Worm (Caenorhabditis elegans) whole organism, young adult: ENCODE data around the gene W02G9.4.

Experiments
- B0019.2 ChIP-seq: fragments of 200-800 bp; sonication (Bioruptor generic); conservative IDR thresholded peaks from 2 replicates; pipeline ENCODE4 v1.3.6; 2022; ENCODE audit warnings: missing genetic modification reagents, missing genetic modification characterization, missing compliant biosample characterization
- C17E4.6 ChIP-seq: fragments of 200-800 bp; sonication (Bioruptor generic); IDR thresholded peaks from 2 replicates; pipeline ENCODE4 v1.3.6; 2022; ENCODE audit warnings: missing genetic modification reagents, missing genetic modification characterization, missing compliant biosample characterization
- F22D6.2 ChIP-seq: sonication (generic microtip); optimal IDR thresholded peaks from 2 replicates; lab custom pipeline; 2016; ENCODE audit warnings: mild to moderate bottlenecking, missing genetic modification characterization, missing compliant biosample characterization
- F33H1.4 ChIP-seq: fragments of 200-800 bp; sonication (Bioruptor generic); IDR thresholded peaks from 2 replicates; pipeline ENCODE4 v1.3.6; 2022; ENCODE audit warnings: missing genetic modification reagents, missing genetic modification characterization, missing compliant biosample characterization
- F49E8.2 ChIP-seq: sonication (generic microtip); optimal IDR thresholded peaks from 3 replicates; lab custom pipeline; 2017; ENCODE audit warnings: missing genetic modification characterization, mild to moderate bottlenecking, missing compliant biosample characterization, antibody characterized with exemption, moderate library complexity; ENCODE audit not compliant: insufficient read depth
- F57C9.4 ChIP-seq: sonication (generic microtip); optimal IDR thresholded peaks from 2 replicates; lab custom pipeline; 2017; ENCODE audit warnings: mild to moderate bottlenecking, missing genetic modification characterization, missing compliant biosample characterization
- K11D2.4 ChIP-seq: fragments of 200-800 bp; sonication (Bioruptor generic); IDR thresholded peaks from 2 replicates; pipeline ENCODE4 v1.3.6; 2022; ENCODE audit warnings: missing genetic modification reagents, missing genetic modification characterization, missing compliant biosample characterization
- K12H6.12 ChIP-seq: fragments of 200-800 bp; sonication (Bioruptor generic); optimal IDR thresholded peaks from 2 replicates; lab custom pipeline; 2018; ENCODE audit warnings: mild to moderate bottlenecking, missing genetic modification characterization, missing compliant biosample characterization
- Y53F4B.3 ChIP-seq: fragments of 200-800 bp; sonication (Bioruptor generic); IDR thresholded peaks from 2 replicates; pipeline ENCODE4 v1.3.6; 2022; ENCODE audit warnings: missing genetic modification reagents, missing genetic modification characterization, missing compliant biosample characterization
- Y79H2A.3 ChIP-seq: fragments of 200-800 bp; sonication (Bioruptor generic); conservative IDR thresholded peaks from 2 replicates; pipeline ENCODE4 v1.3.6; 2022; ENCODE audit warnings: missing genetic modification reagents, missing genetic modification characterization, missing compliant biosample characterization
- atf-7 ChIP-seq: sonication (generic microtip); optimal IDR thresholded peaks from 2 replicates; lab custom pipeline; 2017; ENCODE audit warnings: mild to moderate bottlenecking, missing genetic modification characterization, missing compliant biosample characterization
- athp-1 ChIP-seq: sonication (generic microtip); optimal IDR thresholded peaks from 2 replicates; lab custom pipeline; 2017; ENCODE audit warnings: mild to moderate bottlenecking, missing genetic modification characterization, missing compliant biosample characterization
- attf-3 ChIP-seq: fragments of 200-800 bp; sonication (Bioruptor generic); conservative IDR thresholded peaks from 2 replicates; pipeline ENCODE4 v1.3.6; 2022; ENCODE audit warnings: missing genetic modification reagents, missing genetic modification characterization, missing compliant biosample characterization
- attf-6 ChIP-seq: fragments of 200-800 bp; sonication (Bioruptor generic); IDR thresholded peaks from 2 replicates; pipeline ENCODE4 v1.3.6; 2022; ENCODE audit warnings: missing genetic modification reagents, missing genetic modification characterization, missing compliant biosample characterization
- ccch-3 ChIP-seq: fragments of 200-800 bp; sonication (Bioruptor generic); optimal IDR thresholded peaks from 2 replicates; lab custom pipeline; 2018; ENCODE audit warnings: mild to moderate bottlenecking, missing genetic modification characterization, missing compliant biosample characterization
- cebp-1 ChIP-seq, 2 experiments: fragments of 200-800 bp in 1 of 2; sonication (Bioruptor generic) in 1 of 2; sonication (generic microtip) in 1 of 2; IDR thresholded peaks in 1 of 2; optimal IDR thresholded peaks in 1 of 2; 2 replicates each; pipeline versions ENCODE4 v1.3.6 to Lab custom; 2017 to 2022; ENCODE audit warnings: missing compliant biosample characterization in 2 of 2, missing genetic modification characterization in 2 of 2, mild to moderate bottlenecking in 1 of 2, missing genetic modification reagents in 1 of 2, moderate library complexity in 1 of 2
- ceh-91 ChIP-seq: fragments of 200-800 bp; sonication (Bioruptor generic); IDR thresholded peaks from 2 replicates; pipeline ENCODE4 v1.3.6; 2022; ENCODE audit warnings: missing genetic modification reagents, missing genetic modification characterization, missing compliant biosample characterization
- chd-7 ChIP-seq: sonication (generic microtip); optimal IDR thresholded peaks from 2 replicates; lab custom pipeline; 2016; ENCODE audit warnings: mild to moderate bottlenecking, missing genetic modification characterization, moderate library complexity, missing compliant biosample characterization
- dpl-1 ChIP-seq: fragments of 150-350 bp; optimal IDR thresholded peaks from 2 replicates; lab custom pipeline; 2014; ENCODE audit warnings: missing biosample characterization, missing genetic modification reagents, missing genetic modification characterization
- ekl-4 ChIP-seq: fragments of 200-800 bp; sonication (Bioruptor generic); IDR thresholded peaks from 2 replicates; pipeline ENCODE4 v1.3.6; 2022; ENCODE audit warnings: missing genetic modification reagents, missing genetic modification characterization, missing compliant biosample characterization
- ets-4 ChIP-seq: fragments of 200-800 bp; sonication (Bioruptor generic); optimal IDR thresholded peaks from 2 replicates; lab custom pipeline; 2018; ENCODE audit warnings: mild to moderate bottlenecking, missing genetic modification characterization, missing compliant biosample characterization
- gei-17 ChIP-seq: fragments of 200-800 bp; sonication (Bioruptor generic); optimal IDR thresholded peaks from 2 replicates; lab custom pipeline; 2018; ENCODE audit warnings: mild to moderate bottlenecking, missing genetic modification characterization, missing compliant biosample characterization
- him-1 ChIP-seq: sonication (generic microtip); optimal IDR thresholded peaks from 2 replicates; lab custom pipeline; 2016; ENCODE audit warnings: missing genotype, missing genetic modification reagents, missing genetic modification characterization, missing compliant biosample characterization
- hlh-26 ChIP-seq: fragments of 200-800 bp; sonication (Bioruptor generic); conservative IDR thresholded peaks from 2 replicates; pipeline ENCODE4 v1.3.6; 2022; ENCODE audit warnings: missing genetic modification reagents, missing genetic modification characterization, missing compliant biosample characterization
- hrde-1 ChIP-seq: sonication (generic microtip); optimal IDR thresholded peaks from 2 replicates; lab custom pipeline; 2016; ENCODE audit warnings: missing genetic modification characterization, mild to moderate bottlenecking, missing compliant biosample characterization, moderate library complexity, missing genotype, missing genetic modification reagents, borderline replicate concordance
- let-607 ChIP-seq, 2 experiments: fragments of 200-800 bp in 1 of 2; sonication (Bioruptor generic) in 1 of 2; sonication (generic microtip) in 1 of 2; optimal IDR thresholded peaks; 2 replicates each; lab custom pipeline; 2016 to 2018; ENCODE audit warnings: mild to moderate bottlenecking in 2 of 2, missing compliant biosample characterization in 2 of 2, missing genetic modification characterization in 2 of 2, moderate library complexity in 2 of 2, missing genotype in 1 of 2
- lin-40 ChIP-seq: sonication (generic microtip); optimal IDR thresholded peaks from 2 replicates; lab custom pipeline; 2016; ENCODE audit warnings: missing genetic modification characterization, mild to moderate bottlenecking, missing compliant biosample characterization, missing genotype, missing genetic modification reagents
- lir-1 ChIP-seq: fragments of 200-800 bp; sonication (Bioruptor generic); conservative IDR thresholded peaks from 2 replicates; pipeline ENCODE4 v1.3.6; 2022; ENCODE audit warnings: missing genetic modification reagents, missing genetic modification characterization, missing compliant biosample characterization
- lsy-27 ChIP-seq: sonication (generic microtip); optimal IDR thresholded peaks from 2 replicates; lab custom pipeline; 2017; ENCODE audit warnings: missing genetic modification characterization, mild to moderate bottlenecking, missing compliant biosample characterization, antibody characterized with exemption, missing genotype, borderline replicate concordance; ENCODE audit not compliant: insufficient read depth
- madf-3 ChIP-seq: fragments of 200-800 bp; sonication (Bioruptor generic); IDR thresholded peaks from 2 replicates; pipeline ENCODE4 v1.3.6; 2022; ENCODE audit warnings: missing genetic modification reagents, missing genetic modification characterization, missing compliant biosample characterization
- mel-28 ChIP-seq: sonication (generic microtip); optimal IDR thresholded peaks from 2 replicates; lab custom pipeline; 2016; ENCODE audit warnings: borderline replicate concordance, mild to moderate bottlenecking, missing genetic modification characterization, missing compliant biosample characterization
- nhr-80 ChIP-seq: sonication (generic microtip); optimal IDR thresholded peaks from 2 replicates; lab custom pipeline; 2016; ENCODE audit warnings: missing genetic modification characterization, missing compliant biosample characterization
- pbrm-1 ChIP-seq: fragments of 200-800 bp; sonication (Bioruptor generic); IDR thresholded peaks from 2 replicates; pipeline ENCODE4 v1.3.6; 2022; ENCODE audit warnings: missing genetic modification reagents, missing genetic modification characterization, missing compliant biosample characterization
- rcor-1 ChIP-seq: fragments of 200-800 bp; sonication (Bioruptor generic); IDR thresholded peaks from 2 replicates; pipeline ENCODE4 v1.3.6; 2022; ENCODE audit warnings: missing genetic modification reagents, missing genetic modification characterization, missing compliant biosample characterization
- rec-8 ChIP-seq, 2 experiments: sonication (generic microtip); optimal IDR thresholded peaks; 2 replicates each; lab custom pipeline; 2016; ENCODE audit warnings: mild to moderate bottlenecking in 2 of 2, missing genetic modification characterization in 2 of 2, missing genetic modification reagents in 2 of 2, missing genotype in 2 of 2, missing biosample characterization in 1 of 2, missing compliant biosample characterization in 1 of 2, moderate library complexity in 1 of 2
- snpc-1.3 ChIP-seq: sonication (generic microtip); optimal IDR thresholded peaks from 2 replicates; lab custom pipeline; 2017; ENCODE audit warnings: missing genetic modification characterization, mild to moderate bottlenecking, missing compliant biosample characterization, antibody characterized with exemption, moderate library complexity, missing genotype, missing genetic modification reagents; ENCODE audit not compliant: insufficient read depth
- sptf-2 ChIP-seq: fragments of 200-800 bp; sonication (Bioruptor generic); optimal IDR thresholded peaks from 2 replicates; lab custom pipeline; 2018; ENCODE audit warnings: mild to moderate bottlenecking, missing genetic modification characterization, missing compliant biosample characterization
- zim-3 ChIP-seq: sonication (generic microtip); optimal IDR thresholded peaks from 2 replicates; lab custom pipeline; 2017; ENCODE audit warnings: mild to moderate bottlenecking, missing genetic modification characterization, moderate library complexity, missing compliant biosample characterization
- ztf-28 ChIP-seq: fragments of 200-800 bp; sonication (Bioruptor generic); IDR thresholded peaks from 2 replicates; pipeline ENCODE4 v1.3.6; 2022; ENCODE audit warnings: missing genetic modification reagents, missing genetic modification characterization, missing compliant biosample characterization
- ztf-3 ChIP-seq: fragments of 200-800 bp; sonication (Bioruptor generic); optimal IDR thresholded peaks from 2 replicates; lab custom pipeline; 2018; ENCODE audit warnings: mild to moderate bottlenecking, missing genetic modification characterization, missing compliant biosample characterization

W02G9.4 gene

ce11 chrV:2664525-2665053, 2.1 kb upstream of the W02G9.4 start, which contains the start of gene ndx-2 (continued):
- TF ChIP-seq him-1 (tag; lab: Kevin White, UChicago) (peak; percentile 47), zim-3 (tag; lab: Kevin White, UChicago) (no peak), B0019.2 (no peak), attf-6 (GFP tag; lab: Robert Waterston, UW) (peak; percentile 60; the same call in 1 of the 2 replicates), atf-7 (tag; lab: Kevin White, UChicago) (peak; percentile 8), ets-4 (GFP tag; lab: Kevin White, UChicago) (no peak), madf-3 (GFP tag; lab: Robert Waterston, UW) (peak; percentile 33; the same call in 1 of the 2 replicates), nhr-80 (tag; lab: Kevin White, UChicago) (peak; percentile 13)

- TF ChIP-seq mel-28 (tag; lab: Kevin White, UChicago) (no peak), zim-3 (tag; lab: Kevin White, UChicago) (no peak), madf-3 (GFP tag; lab: Robert Waterston, UW) (0 out of 2 replicates have a peak, but pooled peaks have one; percentile 39)
- TF ChIP-seq, all 124 proteins: peak for 1
Observed at ce11 chrV:2671155-2671554, 4.5 kb downstream of the W02G9.4 start, which contains the start of gene kel-8. TSS of gene kel-8 (plus strand) at chrV:2671455.

ce11 chrV:2672603-2673002, 5.9 kb downstream of the W02G9.4 start, which contains the start of gene W02G9.3:
TSS of gene W02G9.3 (plus strand) at chrV:2672986.
- TF ChIP-seq F22D6.2 (no peak), sptf-2 (no peak), ets-4 (GFP tag; lab: Kevin White, UChicago) (no peak), hrde-1 (no peak), nhr-80 (tag; lab: Kevin White, UChicago) (peak; percentile 11), K12H6.12 (tag; lab: Kevin White, UChicago) (peak; percentile 48), hlh-26 (GFP tag; lab: Robert Waterston, UW) (no peak), F57C9.4 (tag; lab: Kevin White, UChicago) (no peak), ekl-4 (GFP tag; lab: Robert Waterston, UW) (no peak), pbrm-1 (GFP tag; lab: Robert Waterston, UW) (peak; percentile 68; the same call in 1 of the 2 replicates), ceh-91 (GFP tag; lab: Robert Waterston, UW) (peak; percentile 44; the same call in 1 of the 2 replicates), K11D2.4 (peak; percentile 19; the same call in 1 of the 2 replicates), gei-17 (GFP tag; lab: Kevin White, UChicago) (no peak), cebp-1 (GFP tag; IDR thresholded peaks at IDR 0.05; lab: Robert Waterston, UW) (no peak), cebp-1 (tag; optimal IDR thresholded peaks at IDR 0.05; lab: Kevin White, UChicago) (peak; percentile 41), lin-40 (peak; percentile 40), lir-1 (GFP tag; lab: Robert Waterston, UW) (no peak), B0019.2 (no peak), Y79H2A.3 (GFP tag; lab: Robert Waterston, UW) (no peak), madf-3 (GFP tag; lab: Robert Waterston, UW) (0 out of 2 replicates have a peak, but pooled peaks have one; percentile 43), ccch-3 (GFP tag; lab: Kevin White, UChicago) (no peak), athp-1 (no peak), lsy-27 (tag; lab: Kevin White, UChicago) (no peak), chd-7 (tag; lab: Kevin White, UChicago) (no peak), ztf-3 (GFP tag; lab: Kevin White, UChicago) (no peak), rec-8 (tag; optimal IDR thresholded peaks at IDR 0.05; lab: Kevin White, UChicago) (no peak), snpc-1.3 (peak; percentile 55), attf-3 (GFP tag; lab: Robert Waterston, UW) (peak; percentile 44; the same call in 1 of the 2 replicates), rcor-1 (GFP tag; lab: Robert Waterston, UW) (peak; percentile 48; the same call in 1 of the 2 replicates), Y53F4B.3 (GFP tag; lab: Robert Waterston, UW) (no peak), dpl-1 (GFP tag; lab: Kevin White, UChicago) (peak; percentile 57), ztf-28 (GFP tag; lab: Robert Waterston, UW) (no peak), mel-28 (tag; lab: Kevin White, UChicago) (no peak), let-607 (tag; optimal IDR thresholded peaks at IDR 0.05; lab: Kevin White, UChicago) (peak in 1 of 2 experiments; percentile 15), F49E8.2 (peak; percentile 60), F33H1.4 (GFP tag; lab: Robert Waterston, UW) (peak; percentile 46; the same call in 1 of the 2 replicates), C17E4.6 (GFP tag; lab: Robert Waterston, UW) (no peak)
